Fruit fly (Drosophila melanogaster): Measurements from ENCODE around the gene Lgr4.
A peak's percentile ranks its signal among the peaks of the same experiment; 100 is the strongest.

Lgr4 gene

dm6 chrX:13232406-13233195 is 43.6 kb upstream of the Lgr4 start (continued):
- no peak for TF ChIP-seq CG33213 (GFP tag; optimal IDR thresholded peaks at IDR 0.05)
- TF ChIP-seq CG8290 (GFP tag; optimal IDR thresholded peaks at IDR 0.05): peak; percentile 36
- peak in 1 of 2 experiments; percentile 93 for TF ChIP-seq CG8290 (tag; optimal IDR thresholded peaks at IDR 0.05)
- TF ChIP-seq Gsc (GFP tag; IDR thresholded peaks at IDR 0.05): no peak
- 0 out of 2 replicates have a peak, but pooled peaks have one; percentile 32 for TF ChIP-seq toy (GFP tag; IDR thresholded peaks at IDR 0.05)
- peak; percentile 13 for TF ChIP-seq emc (GFP tag; optimal IDR thresholded peaks at IDR 0.05)
- TF ChIP-seq Vsx1 (GFP tag; optimal IDR thresholded peaks at IDR 0.05): peak; percentile 66
- TF ChIP-seq eyg (GFP tag; optimal IDR thresholded peaks at IDR 0.05): peak; percentile 31
- no peak for TF ChIP-seq ato (GFP tag; IDR thresholded peaks at IDR 0.05; ENCODE audit: partially characterized antibody)
- peak; percentile 51 for TF ChIP-seq CG11723 (GFP tag; optimal IDR thresholded peaks at IDR 0.05)
- no peak for TF ChIP-seq hth (optimal IDR thresholded peaks at IDR 0.05)
- peak; percentile 60 for TF ChIP-seq CG6272 (GFP tag; IDR thresholded peaks at IDR 0.05)
- TF ChIP-seq stwl (tag; optimal IDR thresholded peaks at IDR 0.05): no peak
- peak; percentile 44 for TF ChIP-seq salm (tag; optimal IDR thresholded peaks at IDR 0.05)
- TF ChIP-seq Ada2b (GFP tag; IDR thresholded peaks at IDR 0.05): peak; percentile 84
- TF ChIP-seq CG33557 (GFP tag; optimal IDR thresholded peaks at IDR 0.05): no peak
- peak; percentile 19 for TF ChIP-seq NK7.1 (GFP tag; optimal IDR thresholded peaks at IDR 0.05)
- TF ChIP-seq ab (GFP tag; optimal IDR thresholded peaks at IDR 0.05): peak; percentile 66
- no peak for TF ChIP-seq CG6791 (GFP tag; IDR thresholded peaks at IDR 0.05; ENCODE audit: partially characterized antibody)
- TF ChIP-seq CG3726 (GFP tag; IDR thresholded peaks at IDR 0.05): peak; percentile 62; the same call in 1 of the 3 replicates
- TF ChIP-seq slbo (GFP tag; IDR thresholded peaks at IDR 0.05): peak; percentile 78
- peak; percentile 70 for TF ChIP-seq CG3407 (GFP tag; optimal IDR thresholded peaks at IDR 0.05)
- TF ChIP-seq BtbVII (GFP tag; optimal IDR thresholded peaks at IDR 0.05): peak; percentile 48
- peak; percentile 68 for TF ChIP-seq Chrac-16 (GFP tag; optimal IDR thresholded peaks at IDR 0.05)
- TF ChIP-seq CHES-1-like (GFP tag; optimal IDR thresholded peaks at IDR 0.05): peak; percentile 54
- peak; percentile 48 for TF ChIP-seq Myb (GFP tag; optimal IDR thresholded peaks at IDR 0.05)
- peak; percentile 77 for TF ChIP-seq onecut (GFP tag; IDR thresholded peaks at IDR 0.05)
- TF ChIP-seq dysf (GFP tag; IDR thresholded peaks at IDR 0.05): peak; percentile 85
- peak; percentile 14 for TF ChIP-seq Usf (GFP tag; optimal IDR thresholded peaks at IDR 0.05)
- TF ChIP-seq CG13775 (GFP tag; optimal IDR thresholded peaks at IDR 0.05): peak; percentile 46
- TF ChIP-seq Sry-β (GFP tag; optimal IDR thresholded peaks at IDR 0.05): no peak
- TF ChIP-seq dimm (GFP tag; IDR thresholded peaks at IDR 0.05): peak; percentile 74
- TF ChIP-seq Hr78 (GFP tag; optimal IDR thresholded peaks at IDR 0.05): peak in 1 of 2 experiments; percentile 54
- peak; percentile 22 for TF ChIP-seq CG13894 (tag; optimal IDR thresholded peaks at IDR 0.05)
- peak; percentile 55 for TF ChIP-seq CG13624 (GFP tag; optimal IDR thresholded peaks at IDR 0.05)
- TF ChIP-seq scrt (GFP tag; optimal IDR thresholded peaks at IDR 0.05): peak; percentile 51
- TF ChIP-seq zfh1 (GFP tag; IDR thresholded peaks at IDR 0.05): peak; percentile 86
- peak; percentile 63 for TF ChIP-seq CG8944 (GFP tag; optimal IDR thresholded peaks at IDR 0.05)
- peak; percentile 72 for TF ChIP-seq dati (GFP tag; IDR thresholded peaks at IDR 0.05)
- TF ChIP-seq CG12769 (tag; optimal IDR thresholded peaks at IDR 0.05): peak; percentile 88
- peak; percentile 59 for TF ChIP-seq CG11696 (GFP tag; IDR thresholded peaks at IDR 0.05)
- TF ChIP-seq CG15479 (GFP tag; optimal IDR thresholded peaks at IDR 0.05): no peak
- peak; percentile 82 for TF ChIP-seq CG14050 (GFP tag; IDR thresholded peaks at IDR 0.05)
- peak; percentile 80 for TF ChIP-seq CG2678 (tag; optimal IDR thresholded peaks at IDR 0.05)
- peak; percentile 71; the same call in 1 of the 2 replicates for TF ChIP-seq CG1024 (GFP tag; IDR thresholded peaks at IDR 0.05)
- TF ChIP-seq fu2 (GFP tag; optimal IDR thresholded peaks at IDR 0.05): peak; percentile 23
- peak; percentile 73 for TF ChIP-seq E2f1 (GFP tag; IDR thresholded peaks at IDR 0.05)
- TF ChIP-seq Nf-YC (tag; optimal IDR thresholded peaks at IDR 0.05): peak; percentile 25
- peak; percentile 4 for TF ChIP-seq Nf-YB (GFP tag; optimal IDR thresholded peaks at IDR 0.05)
- peak; percentile 19 for TF ChIP-seq CG6854 (GFP tag; optimal IDR thresholded peaks at IDR 0.05)

Data from whole organism, embryonic.